Worm (Caenorhabditis elegans) whole organism, young adult: ENCODE data around the gene C25A6.1.

Source experiments
- B0336.3 ChIP-seq: fragments of 200-800 bp; sonication (Bioruptor generic); IDR thresholded peaks from 2 replicates; pipeline ENCODE4 v1.3.6; 2022; ENCODE audit warnings: missing genetic modification characterization, missing compliant biosample characterization
- F23B12.7 ChIP-seq: sonication (generic microtip); optimal IDR thresholded peaks from 2 replicates; lab custom pipeline; 2017; ENCODE audit warnings: missing genetic modification characterization, mild to moderate bottlenecking, missing compliant biosample characterization, antibody characterized with exemption, moderate library complexity; ENCODE audit not compliant: insufficient read depth
- F37B4.10 ChIP-seq: fragments of 200-800 bp; sonication (Bioruptor generic); IDR thresholded peaks from 2 replicates; pipeline ENCODE4 v1.3.6; 2022; ENCODE audit warnings: missing genetic modification characterization, missing compliant biosample characterization
- F39B2.1 ChIP-seq: fragments of 200-800 bp; sonication (Bioruptor generic); IDR thresholded peaks from 2 replicates; pipeline ENCODE4 v1.3.6; 2022; ENCODE audit warnings: missing genetic modification reagents, missing genetic modification characterization, missing compliant biosample characterization
- F49E8.2 ChIP-seq: sonication (generic microtip); optimal IDR thresholded peaks from 3 replicates; lab custom pipeline; 2017; ENCODE audit warnings: missing genetic modification characterization, mild to moderate bottlenecking, missing compliant biosample characterization, antibody characterized with exemption, moderate library complexity; ENCODE audit not compliant: insufficient read depth
- K12H6.12 ChIP-seq: fragments of 200-800 bp; sonication (Bioruptor generic); optimal IDR thresholded peaks from 2 replicates; lab custom pipeline; 2018; ENCODE audit warnings: mild to moderate bottlenecking, missing genetic modification characterization, missing compliant biosample characterization
- T07F8.4 ChIP-seq: sonication (generic microtip); optimal IDR thresholded peaks from 2 replicates; lab custom pipeline; 2016; ENCODE audit warnings: mild to moderate bottlenecking, missing genetic modification characterization, moderate library complexity, missing compliant biosample characterization
- akir-1 ChIP-seq: fragments of 200-800 bp; sonication (Bioruptor generic); optimal IDR thresholded peaks from 2 replicates; lab custom pipeline; 2018; ENCODE audit warnings: mild to moderate bottlenecking, missing genetic modification characterization, moderate library complexity, missing compliant biosample characterization
- ama-1 ChIP-seq, 3 experiments: fragments of 150-350 bp in 1 of 3; sonication (generic microtip) in 2 of 3; optimal IDR thresholded peaks; 2 replicates each; lab custom pipeline; 2014 to 2018; ENCODE audit warnings: missing biosample characterization in 2 of 3, missing genetic modification characterization in 2 of 3, missing genetic modification reagents in 2 of 3
- aptf-2 ChIP-seq: fragments of 200-800 bp; sonication (Bioruptor generic); conservative IDR thresholded peaks from 2 replicates; pipeline ENCODE4 v1.3.6; 2022; ENCODE audit warnings: missing genetic modification reagents, missing genetic modification characterization, missing compliant biosample characterization
- atf-7 ChIP-seq: sonication (generic microtip); optimal IDR thresholded peaks from 2 replicates; lab custom pipeline; 2017; ENCODE audit warnings: mild to moderate bottlenecking, missing genetic modification characterization, missing compliant biosample characterization
- attf-5 ChIP-seq: fragments of 200-800 bp; sonication (Bioruptor generic); optimal IDR thresholded peaks from 2 replicates; lab custom pipeline; 2018; ENCODE audit warnings: mild to moderate bottlenecking, missing genetic modification characterization, missing compliant biosample characterization
- ccch-3 ChIP-seq: fragments of 200-800 bp; sonication (Bioruptor generic); optimal IDR thresholded peaks from 2 replicates; lab custom pipeline; 2018; ENCODE audit warnings: mild to moderate bottlenecking, missing genetic modification characterization, missing compliant biosample characterization
- ceh-40 ChIP-seq: fragments of 200-800 bp; sonication (Bioruptor generic); IDR thresholded peaks from 2 replicates; pipeline ENCODE4 v1.3.6; 2022; ENCODE audit warnings: missing genetic modification characterization, missing compliant biosample characterization
- chd-7 ChIP-seq: sonication (generic microtip); optimal IDR thresholded peaks from 2 replicates; lab custom pipeline; 2016; ENCODE audit warnings: mild to moderate bottlenecking, missing genetic modification characterization, moderate library complexity, missing compliant biosample characterization
- dox-1 ChIP-seq: fragments of 200-800 bp; sonication (Bioruptor generic); IDR thresholded peaks from 2 replicates; pipeline ENCODE4 v1.3.6; 2022; ENCODE audit warnings: missing genetic modification reagents, missing genetic modification characterization, missing compliant biosample characterization
- dpl-1 ChIP-seq: fragments of 150-350 bp; optimal IDR thresholded peaks from 2 replicates; lab custom pipeline; 2014; ENCODE audit warnings: missing biosample characterization, missing genetic modification reagents, missing genetic modification characterization
- egl-18 ChIP-seq: fragments of 200-800 bp; sonication (Bioruptor generic); IDR thresholded peaks from 2 replicates; pipeline ENCODE4 v1.3.6; 2022; ENCODE audit warnings: missing genetic modification reagents, missing genetic modification characterization, missing compliant biosample characterization
- gei-17 ChIP-seq: fragments of 200-800 bp; sonication (Bioruptor generic); optimal IDR thresholded peaks from 2 replicates; lab custom pipeline; 2018; ENCODE audit warnings: mild to moderate bottlenecking, missing genetic modification characterization, missing compliant biosample characterization
- hmg-1.2 ChIP-seq: fragments of 200-800 bp; sonication (Bioruptor generic); IDR thresholded peaks from 2 replicates; pipeline ENCODE4 v1.3.6; 2022; ENCODE audit warnings: missing genetic modification reagents, missing genetic modification characterization, missing compliant biosample characterization
- hmg-20 ChIP-seq: fragments of 200-800 bp; sonication (Bioruptor generic); IDR thresholded peaks from 2 replicates; pipeline ENCODE4 v1.3.6; 2022; ENCODE audit warnings: missing genetic modification reagents, missing genetic modification characterization, missing compliant biosample characterization
- hsf-1 ChIP-seq: fragments of 200-800 bp; sonication (Bioruptor generic); IDR thresholded peaks from 2 replicates; pipeline ENCODE4 v1.3.6; 2022; ENCODE audit warnings: missing genetic modification reagents, missing genetic modification characterization, missing compliant biosample characterization
- lag-1 ChIP-seq: fragments of 200-800 bp; sonication (Bioruptor generic); IDR thresholded peaks from 2 replicates; pipeline ENCODE4 v1.3.6; 2022; ENCODE audit warnings: missing genetic modification reagents, missing genetic modification characterization, missing compliant biosample characterization
- let-607 ChIP-seq, 2 experiments: fragments of 200-800 bp in 1 of 2; sonication (Bioruptor generic) in 1 of 2; sonication (generic microtip) in 1 of 2; optimal IDR thresholded peaks; 2 replicates each; lab custom pipeline; 2016 to 2018; ENCODE audit warnings: mild to moderate bottlenecking in 2 of 2, missing compliant biosample characterization in 2 of 2, missing genetic modification characterization in 2 of 2, moderate library complexity in 2 of 2, missing genotype in 1 of 2
- lin-26 ChIP-seq: fragments of 200-800 bp; sonication (Bioruptor generic); IDR thresholded peaks from 2 replicates; pipeline ENCODE4 v1.3.6; 2022; ENCODE audit warnings: missing genetic modification reagents, missing genetic modification characterization, missing compliant biosample characterization
- lin-40 ChIP-seq: sonication (generic microtip); optimal IDR thresholded peaks from 2 replicates; lab custom pipeline; 2016; ENCODE audit warnings: missing genetic modification characterization, mild to moderate bottlenecking, missing compliant biosample characterization, missing genotype, missing genetic modification reagents
- lsl-1 ChIP-seq: fragments of 200-800 bp; sonication (Bioruptor generic); optimal IDR thresholded peaks from 2 replicates; lab custom pipeline; 2018; ENCODE audit warnings: mild to moderate bottlenecking, missing genetic modification characterization, moderate library complexity, missing compliant biosample characterization
- madf-10 ChIP-seq: sonication (generic microtip); optimal IDR thresholded peaks from 2 replicates; lab custom pipeline; 2016; ENCODE audit warnings: mild to moderate bottlenecking, missing genetic modification characterization, missing compliant biosample characterization
- madf-6 ChIP-seq: fragments of 200-800 bp; sonication (Bioruptor generic); IDR thresholded peaks from 2 replicates; pipeline ENCODE4 v1.3.6; 2022; ENCODE audit warnings: missing genetic modification reagents, missing genetic modification characterization, missing compliant biosample characterization
- mes-4 ChIP-seq: sonication (generic microtip); optimal IDR thresholded peaks from 2 replicates; lab custom pipeline; 2016; ENCODE audit warnings: missing genotype, missing genetic modification characterization, missing compliant biosample characterization
- mxl-1 ChIP-seq: sonication (generic microtip); optimal IDR thresholded peaks from 2 replicates; lab custom pipeline; 2016; ENCODE audit warnings: missing genetic modification characterization, missing compliant biosample characterization
- nhr-80 ChIP-seq: sonication (generic microtip); optimal IDR thresholded peaks from 2 replicates; lab custom pipeline; 2016; ENCODE audit warnings: missing genetic modification characterization, missing compliant biosample characterization
- pbrm-1 ChIP-seq: fragments of 200-800 bp; sonication (Bioruptor generic); IDR thresholded peaks from 2 replicates; pipeline ENCODE4 v1.3.6; 2022; ENCODE audit warnings: missing genetic modification reagents, missing genetic modification characterization, missing compliant biosample characterization
- rpc-1 ChIP-seq, 2 experiments: fragments of 150-350 bp in 1 of 2; sonication (generic microtip) in 1 of 2; optimal IDR thresholded peaks; 2 replicates each; lab custom pipeline; 2014 to 2018; ENCODE audit warnings: missing biosample characterization in 1 of 2, missing genetic modification characterization in 1 of 2, missing genetic modification reagents in 1 of 2, missing genotype in 1 of 2
- snpc-3.4 ChIP-seq: sonication (generic microtip); optimal IDR thresholded peaks from 2 replicates; lab custom pipeline; 2017; ENCODE audit warnings: missing genetic modification characterization, mild to moderate bottlenecking, missing compliant biosample characterization, antibody characterized with exemption, moderate library complexity, missing genotype, missing genetic modification reagents
- snpc-4 ChIP-seq, 5 experiments: fragments of 150-350 bp in 1 of 5; sonication (generic microtip) in 4 of 5; optimal IDR thresholded peaks; 2 replicates each; lab custom pipeline; 2014 to 2018; ENCODE audit warnings: missing genetic modification characterization in 5 of 5, missing biosample characterization in 3 of 5, antibody characterized with exemption in 2 of 5, mild to moderate bottlenecking in 2 of 5, missing compliant biosample characterization in 2 of 5, missing genotype in 2 of 5, moderate library complexity in 2 of 5, missing genetic modification reagents in 1 of 5
- somi-1 ChIP-seq: fragments of 200-800 bp; sonication (Bioruptor generic); optimal IDR thresholded peaks from 2 replicates; lab custom pipeline; 2018; ENCODE audit warnings: mild to moderate bottlenecking, missing genetic modification characterization, missing compliant biosample characterization
- tlf-1 ChIP-seq: fragments of 200-800 bp; sonication (Bioruptor generic); optimal IDR thresholded peaks from 2 replicates; lab custom pipeline; 2018; ENCODE audit warnings: mild to moderate bottlenecking, missing genetic modification characterization, missing compliant biosample characterization
- zim-3 ChIP-seq: sonication (generic microtip); optimal IDR thresholded peaks from 2 replicates; lab custom pipeline; 2017; ENCODE audit warnings: mild to moderate bottlenecking, missing genetic modification characterization, moderate library complexity, missing compliant biosample characterization
- ztf-18 ChIP-seq: sonication (generic microtip); optimal IDR thresholded peaks from 2 replicates; lab custom pipeline; 2016; ENCODE audit warnings: missing genotype, mild to moderate bottlenecking, missing genetic modification characterization, missing compliant biosample characterization
- ztf-22 ChIP-seq: fragments of 200-800 bp; sonication (Bioruptor generic); optimal IDR thresholded peaks from 2 replicates; lab custom pipeline; 2018; ENCODE audit warnings: mild to moderate bottlenecking, missing genetic modification characterization, moderate library complexity, missing compliant biosample characterization
- ztf-25 ChIP-seq: fragments of 200-800 bp; sonication (Bioruptor generic); IDR thresholded peaks from 2 replicates; pipeline ENCODE4 v1.3.6; 2022; ENCODE audit warnings: missing genetic modification reagents, missing genetic modification characterization, missing compliant biosample characterization
- ztf-26 ChIP-seq: sonication (generic microtip); optimal IDR thresholded peaks from 2 replicates; lab custom pipeline; 2017; ENCODE audit warnings: missing genetic modification characterization, missing compliant biosample characterization
- ztf-28 ChIP-seq: fragments of 200-800 bp; sonication (Bioruptor generic); IDR thresholded peaks from 2 replicates; pipeline ENCODE4 v1.3.6; 2022; ENCODE audit warnings: missing genetic modification reagents, missing genetic modification characterization, missing compliant biosample characterization

The C25A6.1 gene

ce11 chrV:5427860-5428259 is 19.5 kb downstream of the C25A6.1 start, which contains the start of gene rhr-1:
rhr-1 (plus strand) TSS chrV:5428160.
- TF ChIP-seq nhr-80 (tag; lab: Kevin White, UChicago) (peak; percentile 12), F49E8.2 (tag; lab: Kevin White, UChicago) (no peak), F37B4.10 (GFP tag; lab: Robert Waterston, UW) (no peak)
- TF ChIP-seq, all 124 proteins: peak for 1

ce11 chrV:5432499-5432898 is 24.2 kb downstream of the C25A6.1 start, which contains the start of gene F08F3.8:
F08F3.8 (minus strand) TSS chrV:5432599.
- TF ChIP-seq zim-3 (no peak), mxl-1 (no peak), ztf-28 (GFP tag; lab: Robert Waterston, UW) (no peak), gei-17 (GFP tag; lab: Kevin White, UChicago) (no peak), ztf-25 (GFP tag; lab: Robert Waterston, UW) (no peak), ztf-18 (tag; lab: Kevin White, UChicago) (no peak), attf-5 (no peak)

- TF ChIP-seq lin-40 (tag; lab: Kevin White, UChicago) (peak; percentile 52), snpc-3.4 (tag; lab: Kevin White, UChicago) (no peak), somi-1 (no peak), let-607 (tag; optimal IDR thresholded peaks at IDR 0.05; lab: Kevin White, UChicago) (peak in 1 of 2 experiments; percentile 16), ccch-3 (no peak), egl-18 (GFP tag; lab: Robert Waterston, UW) (no peak), dpl-1 (GFP tag; lab: Kevin White, UChicago) (peak; percentile 31), F23B12.7 (tag; lab: Kevin White, UChicago) (peak; percentile 60), hsf-1 (GFP tag; lab: Robert Waterston, UW) (no peak), akir-1 (GFP tag; lab: Kevin White, UChicago) (no peak), B0336.3 (GFP tag; lab: Robert Waterston, UW) (no peak), lin-26 (GFP tag; lab: Robert Waterston, UW) (no peak), madf-10 (no peak), zim-3 (no peak), mes-4 (no peak), rpc-1 (optimal IDR thresholded peaks at IDR 0.05; lab: Kevin White, UChicago) (no peak), rpc-1 (tag; optimal IDR thresholded peaks at IDR 0.05; lab: Kevin White, UChicago) (no peak), ztf-26 (tag; lab: Kevin White, UChicago) (no peak), lag-1 (GFP tag; lab: Robert Waterston, UW) (no peak), ztf-22 (GFP tag; lab: Kevin White, UChicago) (no peak), ceh-40 (no peak), atf-7 (tag; lab: Kevin White, UChicago) (no peak), hmg-20 (GFP tag; lab: Robert Waterston, UW) (no peak), dox-1 (GFP tag; lab: Robert Waterston, UW) (peak; percentile 74), K12H6.12 (tag; lab: Kevin White, UChicago) (no peak), chd-7 (tag; lab: Kevin White, UChicago) (no peak), aptf-2 (GFP tag; lab: Robert Waterston, UW) (no peak), F39B2.1 (GFP tag; lab: Robert Waterston, UW) (no peak), madf-6 (no peak), hmg-1.2 (GFP tag; lab: Robert Waterston, UW) (peak; percentile 27; the same call in 1 of the 2 replicates), snpc-4 (GFP tag; optimal IDR thresholded peaks at IDR 0.05; lab: Kevin White, UChicago) (no peak), snpc-4 (tag; optimal IDR thresholded peaks at IDR 0.05; lab: Kevin White, UChicago) (peak in 1 of 4 experiments; percentile 27), T07F8.4 (no peak), ztf-25 (GFP tag; lab: Robert Waterston, UW) (no peak), tlf-1 (no peak), pbrm-1 (GFP tag; lab: Robert Waterston, UW) (no peak), lsl-1 (peak; percentile 11), ztf-28 (GFP tag; lab: Robert Waterston, UW) (no peak), ama-1 (optimal IDR thresholded peaks at IDR 0.05; lab: Kevin White, UChicago) (no peak), ama-1 (GFP tag; optimal IDR thresholded peaks at IDR 0.05; lab: Kevin White, UChicago) (no peak)
Measured at ce11 chrV:5433020-5433419, 24.7 kb downstream of the C25A6.1 start, which contains the start of gene acl-6. acl-6 (plus strand) TSS chrV:5433386.
